Fruit fly (Drosophila melanogaster) whole organism, wandering third instar larva: Measurements from ENCODE around the gene P5CDh1.

Source experiments
- Abd-B ChIP-seq: fragments of >200 bp; optimal IDR thresholded peaks from 2 replicates; lab custom pipeline; 2017; ENCODE audit warnings: missing biosample characterization, missing genetic modification characterization
- CG9705 ChIP-seq: fragments of 200-800 bp; sonication (Bioruptor generic); optimal IDR thresholded peaks from 2 replicates; lab custom pipeline; 2018; ENCODE audit warnings: missing biosample characterization, mild to moderate bottlenecking, missing genetic modification characterization
- Myc ChIP-seq: fragments of >200 bp; optimal IDR thresholded peaks from 2 replicates; lab custom pipeline; 2017
- br ChIP-seq: fragments of 200-800 bp; sonication (Bioruptor generic); optimal IDR thresholded peaks from 2 replicates; lab custom pipeline; 2016; ENCODE audit warnings: missing biosample characterization, missing genetic modification characterization
- dsf ChIP-seq: sonication (Bioruptor generic); optimal IDR thresholded peaks from 2 replicates; lab custom pipeline; 2016; ENCODE audit warnings: missing biosample characterization, missing genetic modification characterization, borderline replicate concordance

DNA sequence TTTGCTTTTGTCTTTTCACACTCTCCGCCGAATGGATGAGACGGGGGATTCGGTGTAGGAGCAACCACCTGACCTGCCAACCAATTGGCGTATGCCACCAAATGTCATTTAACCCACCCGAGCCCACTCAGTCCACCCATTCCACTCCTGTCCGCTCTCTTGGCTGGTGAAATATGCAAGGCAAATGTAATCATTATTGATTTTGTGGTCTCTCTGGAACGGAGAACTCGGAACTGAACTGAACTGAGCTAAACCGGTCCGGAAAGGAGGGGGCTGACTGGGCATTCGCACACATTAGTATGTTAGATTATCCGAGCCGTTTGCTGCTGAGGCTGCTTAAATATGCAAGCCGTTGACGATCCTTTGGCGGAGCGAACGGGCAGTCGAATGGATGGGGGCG lies 42.9 kb upstream of the P5CDh1 start:
- TF ChIP-seq CG9705 (GFP tag; lab: Kevin White, UChicago) (no peak), br (GFP tag; lab: Kevin White, UChicago) (no peak), Myc (lab: Kevin White, UChicago) (no peak), dsf (GFP tag; lab: Kevin White, UChicago) (no peak), Abd-B (GFP tag; lab: Kevin White, UChicago) (no peak)
